Worm (Caenorhabditis elegans): Measurements from ENCODE around the gene F42D1.4.

F42D1.4 gene

DNA sequence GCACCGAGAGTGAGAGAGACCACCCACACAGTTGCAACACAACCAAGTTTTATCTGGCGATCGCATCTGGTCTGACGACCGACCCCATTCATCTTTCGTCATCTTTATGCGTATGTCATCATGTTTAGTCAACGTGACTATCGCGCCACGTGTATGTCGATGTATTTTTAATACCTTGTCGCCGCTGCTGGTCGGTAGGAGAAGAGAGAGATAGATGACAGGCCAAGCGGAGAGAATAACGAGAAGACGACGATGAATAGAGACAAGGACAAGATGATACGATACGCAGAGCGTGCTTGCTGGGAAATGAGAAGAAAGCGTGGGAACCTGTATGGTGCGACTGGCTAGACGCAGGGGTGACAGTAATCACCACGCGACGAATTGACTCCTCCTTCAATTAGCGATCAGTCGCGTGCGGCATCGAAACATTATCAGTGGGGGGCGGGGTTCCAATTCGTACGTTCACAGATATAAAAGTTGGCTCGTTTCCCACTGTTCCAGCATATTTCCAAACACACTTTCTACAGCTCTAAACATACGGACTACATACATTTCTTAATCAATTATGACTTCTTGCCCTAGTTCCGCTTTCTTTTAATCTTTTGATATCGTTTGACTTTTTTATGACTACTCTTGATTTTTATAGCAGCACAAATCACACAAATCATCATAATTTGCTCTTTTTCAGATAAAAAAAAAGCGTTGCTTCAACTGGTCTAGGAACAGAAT is 16.6 kb upstream of the F42D1.4 start, which contains the start of gene tatn-1 (continued):
- TF ChIP-seq nhr-11 (tag; optimal IDR thresholded peaks at IDR 0.05) (no peak), eyg-1 (tag; optimal IDR thresholded peaks at IDR 0.05) (no peak), unc-3 (GFP tag; conservative IDR thresholded peaks at IDR 0.05) (no peak), unc-3 (tag; optimal IDR thresholded peaks at IDR 0.05) (no peak), Y22D7AL.16 (tag; optimal IDR thresholded peaks at IDR 0.05) (no peak), mec-3 (tag; optimal IDR thresholded peaks at IDR 0.05; ENCODE audit: borderline replicate concordance) (no peak), T23F11.4 (GFP tag; optimal IDR thresholded peaks at IDR 0.05) (no peak), lin-11 (tag; optimal IDR thresholded peaks at IDR 0.05) (no peak), K09A11.1 (tag; optimal IDR thresholded peaks at IDR 0.05; ENCODE audit: insufficient read depth) (no peak), madf-2 (tag; optimal IDR thresholded peaks at IDR 0.05) (no peak), ceh-45 (GFP tag; IDR thresholded peaks at IDR 0.05) (no peak), rnt-1 (tag; optimal IDR thresholded peaks at IDR 0.05) (peak; percentile 75), hlh-8 (tag; optimal IDR thresholded peaks at IDR 0.05) (no peak), unc-86 (tag; optimal IDR thresholded peaks at IDR 0.05) (no peak), fax-1 (tag; optimal IDR thresholded peaks at IDR 0.05) (no peak), odd-2 (tag; optimal IDR thresholded peaks at IDR 0.05) (no peak), ceh-30 (tag; optimal IDR thresholded peaks at IDR 0.05) (no peak), hlh-13 (GFP tag; optimal IDR thresholded peaks at IDR 0.05) (no peak), hlh-30 (tag; optimal IDR thresholded peaks at IDR 0.05; ENCODE audit: insufficient read depth) (peak; percentile 29), syd-9 (tag; optimal IDR thresholded peaks at IDR 0.05) (no peak), unc-42 (tag; optimal IDR thresholded peaks at IDR 0.05) (no peak), ceh-34 (tag; optimal IDR thresholded peaks at IDR 0.05) (no peak), ceh-14 (tag; optimal IDR thresholded peaks at IDR 0.05) (no peak), pat-9 (tag; optimal IDR thresholded peaks at IDR 0.05) (no peak), ahr-1 (tag; optimal IDR thresholded peaks at IDR 0.05) (no peak), pqm-1 (tag; optimal IDR thresholded peaks at IDR 0.05) (peak; percentile 13), ets-4 (tag; optimal IDR thresholded peaks at IDR 0.05) (no peak)

DNA sequence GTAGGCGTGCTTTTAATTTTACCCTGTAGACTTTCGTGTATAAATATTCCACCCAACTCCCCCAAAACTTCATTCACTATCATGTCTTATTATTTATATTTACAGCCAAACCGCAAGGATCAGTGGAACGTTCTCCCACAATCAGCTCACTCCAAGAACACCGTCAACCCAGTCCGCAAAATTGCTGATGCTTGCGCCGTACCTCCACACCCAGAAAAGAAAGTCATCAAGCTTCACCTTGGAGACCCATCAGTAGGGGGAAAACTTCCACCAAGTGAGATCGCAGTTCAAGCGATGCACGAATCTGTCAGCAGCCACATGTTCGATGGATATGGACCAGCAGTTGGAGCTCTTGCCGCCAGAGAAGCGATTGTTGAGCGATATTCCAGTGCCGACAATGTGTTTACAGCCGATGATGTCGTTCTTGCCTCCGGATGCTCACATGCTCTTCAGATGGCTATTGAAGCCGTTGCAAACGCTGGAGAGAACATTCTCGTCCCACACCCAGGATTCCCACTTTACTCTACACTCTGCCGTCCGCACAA is 15.8 kb upstream of the F42D1.4 start:
- TF ChIP-seq C38D4.7 (GFP tag; optimal IDR thresholded peaks at IDR 0.05) (no peak), elt-2 (tag; optimal IDR thresholded peaks at IDR 0.05) (no peak), hlh-30 (tag; optimal IDR thresholded peaks at IDR 0.05; ENCODE audit: insufficient read depth) (no peak), ztf-16 (tag; optimal IDR thresholded peaks at IDR 0.05) (no peak), ref-2 (tag; optimal IDR thresholded peaks at IDR 0.05) (no peak), npax-4 (tag; optimal IDR thresholded peaks at IDR 0.05) (no peak), pros-1 (tag; optimal IDR thresholded peaks at IDR 0.05) (no peak), ceh-2 (tag; optimal IDR thresholded peaks at IDR 0.05) (no peak), hlh-8 (tag; optimal IDR thresholded peaks at IDR 0.05) (no peak), gmeb-2 (tag; optimal IDR thresholded peaks at IDR 0.05) (no peak), sox-4 (tag; optimal IDR thresholded peaks at IDR 0.05) (no peak), T23F11.4 (GFP tag; optimal IDR thresholded peaks at IDR 0.05) (no peak), ceh-48 (tag; optimal IDR thresholded peaks at IDR 0.05) (no peak), syd-9 (tag; optimal IDR thresholded peaks at IDR 0.05) (no peak), unc-3 (GFP tag; conservative IDR thresholded peaks at IDR 0.05) (no peak), unc-3 (tag; optimal IDR thresholded peaks at IDR 0.05) (no peak), lim-6 (tag; optimal IDR thresholded peaks at IDR 0.05) (no peak)
